Fruit fly (Drosophila melanogaster) whole organism, embryonic: Measurements from ENCODE around the gene Ogdh.
A peak's percentile ranks its signal among the peaks of the same experiment; 100 is the strongest.

Source experiments
- B-H2 ChIP-seq: fragments of 200-800 bp; sonication (Bioruptor generic); optimal IDR thresholded peaks from 2 replicates; lab custom pipeline; 2018; ENCODE audit warnings: missing biosample characterization, mild to moderate bottlenecking, missing genetic modification characterization
- CG10267 ChIP-seq: fragments of 200-800 bp; sonication (Bioruptor generic); optimal IDR thresholded peaks from 2 replicates; lab custom pipeline; 2018; ENCODE audit warnings: missing biosample characterization, mild to moderate bottlenecking, missing genetic modification characterization, moderate library complexity
- CG10366 ChIP-seq: fragments of 200-800 bp; sonication (Bioruptor generic); IDR thresholded peaks from 2 replicates; pipeline ENCODE4 v1.3.6; 2022; ENCODE audit warnings: missing biosample characterization, missing genetic modification characterization
- CG12104 ChIP-seq: fragments of 200-800 bp; sonication (Bioruptor generic); optimal IDR thresholded peaks from 3 replicates; lab custom pipeline; 2016; ENCODE audit warnings: missing biosample characterization, missing genetic modification characterization
- CG14860 ChIP-seq: fragments of 200-800 bp; sonication (Bioruptor generic); IDR thresholded peaks from 3 replicates; pipeline ENCODE4 v1.3.6; 2022; ENCODE audit warnings: missing biosample characterization, missing genetic modification characterization; ENCODE audit not compliant: partially characterized antibody
- CG15011 ChIP-seq: fragments of 200-800 bp; sonication (Bioruptor generic); optimal IDR thresholded peaks from 3 replicates; lab custom pipeline; 2018; ENCODE audit warnings: missing biosample characterization, mild to moderate bottlenecking, missing genetic modification characterization
- CG15601 ChIP-seq: fragments of 200-800 bp; sonication (Bioruptor generic); optimal IDR thresholded peaks from 3 replicates; lab custom pipeline; 2019; ENCODE audit warnings: missing biosample characterization, mild to moderate bottlenecking, missing genetic modification characterization, moderate library complexity
- CG17359 ChIP-seq: fragments of 200-800 bp; sonication (Bioruptor generic); optimal IDR thresholded peaks from 3 replicates; lab custom pipeline; 2018; ENCODE audit warnings: missing biosample characterization, mild to moderate bottlenecking, missing genetic modification characterization, moderate library complexity
- CG17385 ChIP-seq: fragments of 200-800 bp; sonication (Bioruptor generic); optimal IDR thresholded peaks from 3 replicates; lab custom pipeline; 2018; ENCODE audit warnings: missing biosample characterization, mild to moderate bottlenecking, missing genetic modification characterization
- CG18011 ChIP-seq: fragments of 200-800 bp; sonication (Bioruptor generic); optimal IDR thresholded peaks from 2 replicates; lab custom pipeline; 2017; ENCODE audit warnings: missing biosample characterization, missing genetic modification characterization, mild to moderate bottlenecking, moderate library complexity, missing genotype
- CG2120 ChIP-seq: fragments of 200-800 bp; sonication (Bioruptor generic); optimal IDR thresholded peaks from 3 replicates; lab custom pipeline; 2016; ENCODE audit warnings: missing biosample characterization, missing genetic modification characterization
- CG31365 ChIP-seq: fragments of 200-800 bp; sonication (Bioruptor generic); optimal IDR thresholded peaks from 2 replicates; lab custom pipeline; 2018; ENCODE audit warnings: missing biosample characterization, mild to moderate bottlenecking, missing genetic modification characterization
- CG32772 ChIP-seq: fragments of 200-800 bp; sonication (Bioruptor generic); IDR thresholded peaks from 2 replicates; pipeline ENCODE4 v1.3.6; 2022; ENCODE audit warnings: missing biosample characterization, missing genetic modification characterization
- CG4360 ChIP-seq: fragments of 200-800 bp; sonication (Bioruptor generic); IDR thresholded peaks from 2 replicates; pipeline ENCODE4 v1.3.6; 2022; ENCODE audit warnings: missing biosample characterization, missing genetic modification characterization
- CG4617 ChIP-seq: fragments of 200-800 bp; sonication (Bioruptor generic); optimal IDR thresholded peaks from 3 replicates; lab custom pipeline; 2016; ENCODE audit warnings: missing biosample characterization, missing genetic modification characterization, borderline replicate concordance
- CG4730 ChIP-seq: fragments of 200-800 bp; sonication (Bioruptor generic); IDR thresholded peaks from 2 replicates; pipeline ENCODE4 v1.3.6; 2022; ENCODE audit warnings: missing biosample characterization, missing genetic modification characterization
- CG4820 ChIP-seq: fragments of 200-800 bp; sonication (Bioruptor generic); optimal IDR thresholded peaks from 3 replicates; lab custom pipeline; 2016; ENCODE audit warnings: missing biosample characterization, missing genetic modification characterization
- CG6791 ChIP-seq: fragments of 200-800 bp; sonication (Bioruptor generic); IDR thresholded peaks from 3 replicates; pipeline ENCODE4 v1.3.6; 2022; ENCODE audit warnings: missing biosample characterization, missing genetic modification characterization; ENCODE audit not compliant: partially characterized antibody
- CG6813 ChIP-seq: fragments of 200-800 bp; sonication (Bioruptor generic); optimal IDR thresholded peaks from 2 replicates; lab custom pipeline; 2017; ENCODE audit warnings: missing biosample characterization, missing genetic modification characterization, mild to moderate bottlenecking, moderate library complexity, missing genetic modification reagents
- CG7357 ChIP-seq: fragments of 200-800 bp; sonication (Bioruptor generic); IDR thresholded peaks from 3 replicates; pipeline ENCODE4 v1.3.6; 2022; ENCODE audit warnings: missing biosample characterization, missing genetic modification characterization
- CG7928 ChIP-seq: fragments of 200-800 bp; sonication (Bioruptor generic); optimal IDR thresholded peaks from 2 replicates; lab custom pipeline; 2017; ENCODE audit warnings: missing biosample characterization, mild to moderate bottlenecking, missing genetic modification characterization
- CG8290 ChIP-seq, 3 experiments: fragments of 200-800 bp; sonication (Bioruptor generic); optimal IDR thresholded peaks; 2 replicates each; lab custom pipeline; 2016 to 2019; ENCODE audit warnings: missing biosample characterization in 3 of 3, missing genetic modification characterization in 3 of 3, mild to moderate bottlenecking in 2 of 3, moderate library complexity in 1 of 3
- CG8944 ChIP-seq: fragments of 200-800 bp; sonication (Bioruptor generic); optimal IDR thresholded peaks from 3 replicates; lab custom pipeline; 2016; ENCODE audit warnings: missing biosample characterization, missing genetic modification characterization
- CTCF ChIP-seq: fragments of 200-800 bp; sonication (Bioruptor generic); optimal IDR thresholded peaks from 2 replicates; lab custom pipeline; 2017; ENCODE audit warnings: missing biosample characterization, mild to moderate bottlenecking, missing genetic modification characterization, moderate library complexity
- CoRest ChIP-seq: fragments of 200-800 bp; sonication (Bioruptor generic); optimal IDR thresholded peaks from 3 replicates; lab custom pipeline; 2018; ENCODE audit warnings: missing biosample characterization, mild to moderate bottlenecking, missing genetic modification characterization, moderate library complexity
- Drgx ChIP-seq: fragments of 200-800 bp; sonication (Bioruptor generic); IDR thresholded peaks from 2 replicates; pipeline ENCODE4 v1.3.6; 2022; ENCODE audit warnings: missing biosample characterization, missing genetic modification characterization
- Hand ChIP-seq: fragments of 200-800 bp; sonication (Bioruptor generic); optimal IDR thresholded peaks from 2 replicates; lab custom pipeline; 2017; ENCODE audit warnings: mild to moderate bottlenecking, missing biosample characterization, missing genetic modification reagents, missing genetic modification characterization
- Hmr ChIP-seq: fragments of 200-800 bp; sonication (Bioruptor generic); optimal IDR thresholded peaks from 3 replicates; lab custom pipeline; 2017; ENCODE audit warnings: mild to moderate bottlenecking, missing biosample characterization, missing genetic modification reagents, missing genetic modification characterization
- Hmx ChIP-seq: fragments of 200-800 bp; sonication (Bioruptor generic); optimal IDR thresholded peaks from 2 replicates; lab custom pipeline; 2016; ENCODE audit warnings: missing biosample characterization, missing genetic modification characterization
- Hr78 ChIP-seq, 2 experiments: fragments of 200-800 bp in 1 of 2; fragments of >200 bp in 1 of 2; sonication (Bioruptor generic) in 1 of 2; optimal IDR thresholded peaks; 2 replicates each; lab custom pipeline; 2017 to 2019; ENCODE audit warnings: missing biosample characterization in 2 of 2, missing genetic modification characterization in 2 of 2, mild to moderate bottlenecking in 1 of 2, moderate library complexity in 1 of 2
- Lhr ChIP-seq: fragments of 200-800 bp; sonication (Bioruptor generic); optimal IDR thresholded peaks from 3 replicates; lab custom pipeline; 2017; ENCODE audit warnings: mild to moderate bottlenecking, missing biosample characterization, missing genetic modification reagents, missing genetic modification characterization
- NK7.1 ChIP-seq: fragments of 200-800 bp; sonication (Bioruptor generic); optimal IDR thresholded peaks from 3 replicates; lab custom pipeline; 2016; ENCODE audit warnings: missing biosample characterization, missing genetic modification characterization
- Sry-β ChIP-seq: fragments of 200-800 bp; sonication (Bioruptor generic); optimal IDR thresholded peaks from 2 replicates; lab custom pipeline; 2018; ENCODE audit warnings: missing biosample characterization, mild to moderate bottlenecking, missing genetic modification characterization, moderate library complexity
- cato ChIP-seq: fragments of 200-800 bp; sonication (Bioruptor generic); optimal IDR thresholded peaks from 2 replicates; lab custom pipeline; 2016; ENCODE audit warnings: missing biosample characterization, missing genetic modification characterization, borderline replicate concordance
- emc ChIP-seq: fragments of 200-800 bp; sonication (Bioruptor generic); optimal IDR thresholded peaks from 2 replicates; lab custom pipeline; 2016; ENCODE audit warnings: missing biosample characterization, missing genetic modification characterization
- en ChIP-seq: fragments of 200-800 bp; sonication (Bioruptor generic); optimal IDR thresholded peaks from 2 replicates; lab custom pipeline; 2016; ENCODE audit warnings: missing biosample characterization, missing genetic modification characterization
- grau ChIP-seq: fragments of 200-800 bp; optimal IDR thresholded peaks from 3 replicates; lab custom pipeline; 2019; ENCODE audit warnings: missing biosample characterization, mild to moderate bottlenecking, missing genetic modification characterization, moderate library complexity
- hkb ChIP-seq, 2 experiments: fragments of 200-800 bp in 1 of 2; fragments of >200 bp in 1 of 2; sonication (Bioruptor generic) in 1 of 2; IDR thresholded peaks in 1 of 2; optimal IDR thresholded peaks in 1 of 2; 2 replicates each; pipeline versions ENCODE4 v1.3.6 to Lab custom; 2017 to 2022; ENCODE audit warnings: missing biosample characterization in 1 of 2, missing genetic modification characterization in 1 of 2
- insv ChIP-seq, 2 experiments: fragments of 200-800 bp; sonication (Bioruptor generic); optimal IDR thresholded peaks; 3 replicates each; lab custom pipeline; 2016 to 2018; ENCODE audit warnings: missing biosample characterization in 2 of 2, missing genetic modification characterization in 2 of 2
- lola ChIP-seq, 3 experiments: fragments of >200 bp in 2 of 3; fragments of 200-800 bp in 1 of 3; sonication (Bioruptor generic) in 1 of 3; optimal IDR thresholded peaks; 2 replicates each; lab custom pipeline; 2017 to 2019; ENCODE audit warnings: missing biosample characterization in 3 of 3, missing genetic modification characterization in 3 of 3, mild to moderate bottlenecking in 1 of 3, moderate library complexity in 1 of 3
- nom ChIP-seq: fragments of 200-800 bp; sonication (Bioruptor generic); optimal IDR thresholded peaks from 2 replicates; lab custom pipeline; 2017; ENCODE audit warnings: missing biosample characterization, missing genetic modification characterization, mild to moderate bottlenecking, moderate library complexity, missing genetic modification reagents
- pfk ChIP-seq: fragments of 200-800 bp; sonication (Bioruptor generic); optimal IDR thresholded peaks from 2 replicates; lab custom pipeline; 2018; ENCODE audit warnings: missing biosample characterization, mild to moderate bottlenecking, missing genetic modification characterization, moderate library complexity
- pho ChIP-seq: fragments of 200-800 bp; sonication (Bioruptor generic); optimal IDR thresholded peaks from 2 replicates; lab custom pipeline; 2016; ENCODE audit warnings: missing biosample characterization, missing genetic modification characterization
- schlank ChIP-seq: fragments of 200-800 bp; sonication (Bioruptor generic); optimal IDR thresholded peaks from 2 replicates; lab custom pipeline; 2018; ENCODE audit warnings: missing biosample characterization, mild to moderate bottlenecking, missing genetic modification characterization
- tgo ChIP-seq: fragments of 200-800 bp; sonication (Bioruptor generic); IDR thresholded peaks from 3 replicates; pipeline ENCODE4 v1.3.6; 2022; ENCODE audit warnings: missing biosample characterization, missing genetic modification characterization
- toy ChIP-seq: fragments of 200-800 bp; sonication (Bioruptor generic); IDR thresholded peaks from 2 replicates; pipeline ENCODE4 v1.3.6; 2022; ENCODE audit warnings: missing biosample characterization, missing genetic modification characterization
- vfl ChIP-seq: fragments of 200-800 bp; sonication (Bioruptor generic); optimal IDR thresholded peaks from 2 replicates; lab custom pipeline; 2016; ENCODE audit warnings: missing biosample characterization, missing genetic modification characterization

The Ogdh gene

DNA sequence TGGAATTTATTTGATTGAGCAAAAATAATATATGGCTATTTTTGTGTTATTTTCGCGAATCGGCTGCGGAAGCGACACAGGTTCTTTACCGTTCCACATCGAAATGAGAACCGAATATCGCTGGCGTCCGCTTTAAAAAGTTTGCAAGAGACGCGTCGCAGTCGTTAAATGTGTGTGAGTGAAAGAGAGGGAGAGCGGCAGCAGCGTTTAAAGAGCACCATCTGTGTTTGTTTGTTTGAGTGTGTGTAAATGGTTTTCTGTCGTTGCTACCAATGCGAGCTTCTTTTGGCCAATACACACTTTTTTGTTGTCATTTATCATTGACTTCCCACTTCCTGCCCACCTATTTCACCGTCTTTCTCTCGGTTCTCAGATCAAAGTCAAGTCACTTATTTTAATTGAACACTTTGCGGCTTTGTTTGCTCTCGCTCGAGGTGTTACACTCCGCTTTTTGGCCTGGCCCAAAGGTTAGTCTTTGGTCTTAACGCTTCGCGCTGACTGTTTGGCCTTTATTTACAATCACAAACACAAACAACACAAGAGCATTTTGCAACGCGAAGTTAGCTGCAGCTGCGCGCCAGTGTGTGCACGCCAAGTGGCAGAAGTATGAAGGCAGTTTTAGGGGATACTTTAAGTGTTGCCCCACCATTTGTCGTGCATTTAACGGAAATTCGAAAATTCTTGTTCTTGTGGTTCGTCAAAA, 57.5 kb downstream of the Ogdh start, which contains the start of gene CG3764 (continued):
- TF ChIP-seq Hr78 (GFP tag; optimal IDR thresholded peaks at IDR 0.05; lab: Kevin White, UChicago) (no peak), CG8944 (peak; percentile 50), Sry-β (GFP tag; lab: Kevin White, UChicago) (peak; percentile 64), CG6791 (GFP tag; lab: Robert Waterston, UW) (peak; percentile 47; the same call in 1 of the 3 replicates), toy (no peak), CG2120 (GFP tag; lab: Kevin White, UChicago) (peak; percentile 42), Hand (GFP tag; lab: Kevin White, UChicago) (peak; percentile 67), en (peak; percentile 65), NK7.1 (GFP tag; lab: Kevin White, UChicago) (peak; percentile 77), B-H2 (peak; percentile 86), CG31365 (tag; lab: Kevin White, UChicago) (peak; percentile 76), CG10366 (GFP tag; lab: Robert Waterston, UW) (no peak), lola (GFP tag; optimal IDR thresholded peaks at IDR 0.05; lab: Kevin White, UChicago) (peak in 1 of 3 experiments; percentile 54), tgo (peak; percentile 54), grau (peak; percentile 63), CoRest (tag; lab: Kevin White, UChicago) (peak; percentile 83), CG4617 (GFP tag; lab: Kevin White, UChicago) (peak; percentile 86), emc (peak; percentile 71), CTCF (GFP tag; lab: Kevin White, UChicago) (peak; percentile 64), Hmr (GFP tag; lab: Kevin White, UChicago) (peak; percentile 88), CG32772 (no peak), Lhr (peak; percentile 91), CG7357 (GFP tag; lab: Robert Waterston, UW) (0 out of 3 replicates have a peak, but pooled peaks have one; percentile 31), CG6813 (GFP tag; lab: Kevin White, UChicago) (peak; percentile 85), CG4820 (GFP tag; lab: Kevin White, UChicago) (peak; percentile 38), insv (GFP tag; optimal IDR thresholded peaks at IDR 0.05; lab: Kevin White, UChicago) (peak in 1 of 2 experiments; percentile 39), Hmx (no peak), CG15011 (GFP tag; lab: Kevin White, UChicago) (peak; percentile 77), Drgx (GFP tag; lab: Robert Waterston, UW) (0 out of 2 replicates have a peak, but pooled peaks have one; percentile 6), CG4730 (GFP tag; lab: Robert Waterston, UW) (no peak), CG10267 (peak; percentile 75), hkb (optimal IDR thresholded peaks at IDR 0.05; lab: Kevin White, UChicago) (no peak), hkb (GFP tag; IDR thresholded peaks at IDR 0.05; lab: Robert Waterston, UW) (peak; percentile 70), pho (peak; percentile 64), pfk (peak; percentile 74), CG18011 (GFP tag; lab: Kevin White, UChicago) (peak; percentile 46), CG4360 (peak; percentile 46), cato (GFP tag; lab: Kevin White, UChicago) (peak; percentile 34), CG15601 (tag; lab: Kevin White, UChicago) (peak; percentile 89), nom (GFP tag; lab: Kevin White, UChicago) (peak; percentile 78), CG7928 (peak; percentile 50), CG12104 (GFP tag; lab: Kevin White, UChicago) (peak; percentile 74), CG8290 (GFP tag; optimal IDR thresholded peaks at IDR 0.05; lab: Kevin White, UChicago) (peak; percentile 54), CG8290 (tag; optimal IDR thresholded peaks at IDR 0.05; lab: Kevin White, UChicago) (peak; percentile 83 to 94), schlank (tag; lab: Kevin White, UChicago) (peak; percentile 78), CG17385 (GFP tag; lab: Kevin White, UChicago) (peak; percentile 80), CG14860 (no peak), CG17359 (peak; percentile 86), vfl (peak; percentile 40)
